Worm (Caenorhabditis elegans) whole organism, dauer: ENCODE measurements around the gene T14G10.8.

Source experiments
- unc-62 ChIP-seq: sonication (generic microtip); optimal IDR thresholded peaks from 2 replicates; lab custom pipeline; 2017; ENCODE audit warnings: missing biosample characterization, missing genetic modification reagents, missing genetic modification characterization

The T14G10.8 gene

ce11 chrIV:10146885-10147284 lies at the start of gene T14G10.8:
T14G10.8 (minus strand) TSS chrIV:10146985.
- TF ChIP-seq unc-62 (GFP tag; lab: Kevin White, UChicago), result no peak

ce11 chrIV:10194345-10194744 lies 47.6 kb upstream of the T14G10.8 start, which contains the start of gene ptrg-1:
ptrg-1 (minus strand) TSS chrIV:10194445.
- TF ChIP-seq unc-62 (GFP tag; lab: Kevin White, UChicago), result no peak

- TF ChIP-seq unc-62 (GFP tag; lab: Kevin White, UChicago), result no peak
Observed at ce11 chrIV:10191498-10191897, 44.7 kb upstream of the T14G10.8 start.

- no peak for TF ChIP-seq unc-62 (GFP tag; lab: Kevin White, UChicago)
Observed at ce11 chrIV:10190586-10190985, 43.8 kb upstream of the T14G10.8 start.

ce11 chrIV:10188505-10188904 lies 41.7 kb upstream of the T14G10.8 start:
- TF ChIP-seq unc-62 (GFP tag; lab: Kevin White, UChicago), result no peak

- no peak for TF ChIP-seq unc-62 (GFP tag; lab: Kevin White, UChicago)
Observed at ce11 chrIV:10180133-10180749, 33.5 kb upstream of the T14G10.8 start, which contains the start of gene gta-1. gta-1 (plus strand) TSS chrIV:10180660.

ce11 chrIV:10177779-10178178 lies 31.0 kb upstream of the T14G10.8 start, which contains the start of gene mspn-1:
mspn-1 (plus strand) TSS chrIV:10177968.
- TF ChIP-seq unc-62 (GFP tag; lab: Kevin White, UChicago), result no peak

- TF ChIP-seq unc-62 (GFP tag; lab: Kevin White, UChicago), result no peak
Observed at ce11 chrIV:10176252-10176730, 29.5 kb upstream of the T14G10.8 start, which contains the start of gene rack-1. rack-1 (plus strand) TSS chrIV:10176680.

ce11 chrIV:10174932-10175732 lies 28.3 kb upstream of the T14G10.8 start:
- no peak for TF ChIP-seq unc-62 (GFP tag; lab: Kevin White, UChicago)

- no peak for TF ChIP-seq unc-62 (GFP tag; lab: Kevin White, UChicago)
Observed at ce11 chrIV:10174328-10174727, 27.5 kb upstream of the T14G10.8 start, which contains the start of gene pxf-1. pxf-1 (minus strand) TSS chrIV:10174341.

ce11 chrIV:10170808-10171207 lies 24.0 kb upstream of the T14G10.8 start:
- no peak for TF ChIP-seq unc-62 (GFP tag; lab: Kevin White, UChicago)

ce11 chrIV:10164086-10164485 lies 17.3 kb upstream of the T14G10.8 start:
- TF ChIP-seq unc-62 (GFP tag; lab: Kevin White, UChicago), result no peak

ce11 chrIV:10161706-10162105 lies 14.9 kb upstream of the T14G10.8 start, which contains the start of gene pps-1:
pps-1 (plus strand) TSS chrIV:10162006.
- TF ChIP-seq unc-62 (GFP tag; lab: Kevin White, UChicago), result no peak

ce11 chrIV:10157489-10158088 lies 10.8 kb upstream of the T14G10.8 start, which contains the start of gene ttr-53:
ttr-53 (plus strand) TSS chrIV:10158038.
- no peak for TF ChIP-seq unc-62 (GFP tag; lab: Kevin White, UChicago)

- no peak for TF ChIP-seq unc-62 (GFP tag; lab: Kevin White, UChicago)
Observed at ce11 chrIV:10157034-10157433, 10.2 kb upstream of the T14G10.8 start.

- TF ChIP-seq unc-62 (GFP tag; lab: Kevin White, UChicago), result no peak
Observed at ce11 chrIV:10155475-10155874, 8.7 kb upstream of the T14G10.8 start, which contains the start of gene ttr-54. ttr-54 (plus strand) TSS chrIV:10155775.
